Worm (Caenorhabditis elegans): ENCODE measurements around the gene mab-9.

DNA sequence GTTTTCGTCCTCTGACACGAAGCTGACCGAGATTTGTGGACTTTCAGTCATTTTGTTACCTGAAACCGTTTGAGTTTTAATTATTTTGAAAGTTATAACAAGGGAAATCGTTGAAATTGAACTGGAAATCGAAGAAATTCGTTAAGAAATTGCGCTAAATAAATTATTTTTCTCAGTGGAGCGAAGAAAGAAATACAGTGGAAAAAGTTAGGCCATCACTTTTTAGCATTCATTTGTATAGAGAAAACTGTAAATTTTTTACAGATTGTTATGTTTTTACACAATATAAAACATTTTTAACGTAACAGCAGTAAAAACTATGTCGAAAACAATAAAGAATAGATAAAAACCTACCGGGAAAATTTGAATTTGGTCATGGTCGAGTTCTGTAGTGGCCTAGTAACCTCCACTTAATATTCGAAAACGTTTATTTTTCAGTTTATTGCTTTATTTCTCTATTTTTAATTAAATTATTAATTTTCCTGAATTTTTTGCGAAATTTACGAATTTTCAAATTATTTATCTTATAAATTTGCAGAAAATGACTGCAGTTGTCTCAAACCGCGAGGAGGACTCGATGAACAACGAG is 31.4 kb upstream of the mab-9 start, which contains the start of the genes gldi-1 and prp-21:
- TF ChIP-seq tab-1 (GFP tag; IDR thresholded peaks at IDR 0.05) (no peak), flt-1 (GFP tag; IDR thresholded peaks at IDR 0.05) (no peak), ztf-29 (GFP tag; IDR thresholded peaks at IDR 0.05) (no peak), med-1 (GFP tag; optimal IDR thresholded peaks at IDR 0.05; ENCODE audit: insufficient read depth) (no peak), cog-1 (tag; optimal IDR thresholded peaks at IDR 0.05) (no peak), ref-1 (GFP tag; conservative IDR thresholded peaks at IDR 0.05) (no peak), klf-2 (GFP tag; conservative IDR thresholded peaks at IDR 0.05) (no peak)

All from whole organism, midembryonic.